Worm (Caenorhabditis elegans): ENCODE measurements around the gene Y53F4B.23.

ce11 chrII:15119537-15120360, 4.6 kb upstream of the Y53F4B.23 start, which contains the start of gene arp-1:
- TF ChIP-seq tra-4 (tag; optimal IDR thresholded peaks at IDR 0.05) (no peak), ceh-13 (GFP tag; optimal IDR thresholded peaks at IDR 0.05) (no peak), pes-1 (GFP tag; IDR thresholded peaks at IDR 0.05) (no peak), scrt-1 (GFP tag; IDR thresholded peaks at IDR 0.05) (no peak)

Data from whole organism, early embryonic.